Worm (Caenorhabditis elegans) whole organism, L1 larva: ENCODE results near the gene dyci-1.

Experiments
- C04F5.9 ChIP-seq: sonication (generic microtip); optimal IDR thresholded peaks from 2 replicates; lab custom pipeline; 2016; ENCODE audit warnings: missing genetic modification characterization, missing compliant biosample characterization
- C16A3.4 ChIP-seq: fragments of 150-350 bp; optimal IDR thresholded peaks from 2 replicates; lab custom pipeline; 2014; ENCODE audit warnings: missing biosample characterization, missing genetic modification characterization
- C34B4.2 ChIP-seq: sonication (generic microtip); optimal IDR thresholded peaks from 2 replicates; lab custom pipeline; 2017; ENCODE audit warnings: mild to moderate bottlenecking, missing genetic modification characterization, missing compliant biosample characterization
- F16B12.6 ChIP-seq: fragments of 150-350 bp; optimal IDR thresholded peaks from 2 replicates; lab custom pipeline; 2014; ENCODE audit warnings: missing biosample characterization, missing genetic modification characterization
- Y116A8C.19 ChIP-seq: sonication (generic microtip); optimal IDR thresholded peaks from 2 replicates; lab custom pipeline; 2016; ENCODE audit warnings: missing compliant biosample characterization, missing genetic modification characterization, borderline replicate concordance
- aly-2 ChIP-seq: fragments of 150-350 bp; optimal IDR thresholded peaks from 2 replicates; lab custom pipeline; 2014; ENCODE audit warnings: missing biosample characterization, missing genetic modification characterization
- ceh-63 ChIP-seq: fragments of 200-800 bp; sonication (Bioruptor generic); optimal IDR thresholded peaks from 2 replicates; lab custom pipeline; 2018; ENCODE audit warnings: mild to moderate bottlenecking, missing genetic modification characterization, missing compliant biosample characterization
- ceh-82 ChIP-seq, 3 experiments: fragments of 150-350 bp in 1 of 3; sonication (generic microtip) in 2 of 3; optimal IDR thresholded peaks; 2 replicates each; lab custom pipeline; 2014 to 2017; ENCODE audit warnings: missing biosample characterization in 3 of 3, missing genetic modification characterization in 3 of 3
- ceh-90 ChIP-seq: sonication (generic microtip); optimal IDR thresholded peaks from 2 replicates; lab custom pipeline; 2016; ENCODE audit warnings: missing genetic modification characterization, missing compliant biosample characterization
- ces-1 ChIP-seq: fragments of 150-350 bp; optimal IDR thresholded peaks from 2 replicates; lab custom pipeline; 2014; ENCODE audit warnings: missing biosample characterization, missing genetic modification reagents, missing genetic modification characterization
- dpl-1 ChIP-seq, 3 experiments: fragments of 150-350 bp in 2 of 3; sonication (generic microtip) in 1 of 3; optimal IDR thresholded peaks; 2 replicates each; lab custom pipeline; 2014 to 2017; ENCODE audit warnings: missing biosample characterization in 3 of 3, missing genetic modification characterization in 3 of 3, missing genetic modification reagents in 3 of 3
- efl-1 ChIP-seq, 4 experiments: fragments of 150-350 bp; optimal IDR thresholded peaks in 3 of 4; peaks in 1 of 4; 1 replicate in 1 of 4; 2 replicates in 3 of 4; lab custom pipeline; 2014; ENCODE audit warnings: missing biosample characterization in 2 of 4, missing genetic modification characterization in 2 of 4, missing genetic modification reagents in 2 of 4
- efl-3 ChIP-seq: fragments of 200-800 bp; sonication (Bioruptor generic); optimal IDR thresholded peaks from 2 replicates; lab custom pipeline; 2018; ENCODE audit warnings: mild to moderate bottlenecking, missing genetic modification characterization, missing compliant biosample characterization
- egl-13 ChIP-seq: sonication (generic microtip); optimal IDR thresholded peaks from 2 replicates; lab custom pipeline; 2016; ENCODE audit warnings: missing genotype, missing genetic modification reagents, missing genetic modification characterization, missing compliant biosample characterization
- egl-27 ChIP-seq, 2 experiments: fragments of 150-350 bp in 1 of 2; sonication (generic microtip); optimal IDR thresholded peaks; 3 replicates each; lab custom pipeline; 2017 to 2018; ENCODE audit warnings: missing biosample characterization in 2 of 2, missing genetic modification characterization in 2 of 2, missing genetic modification reagents in 2 of 2
- elt-2 ChIP-seq: sonication (generic microtip); optimal IDR thresholded peaks from 2 replicates; lab custom pipeline; 2016; ENCODE audit warnings: missing genetic modification characterization, mild to moderate bottlenecking, inconsistent platforms, missing compliant biosample characterization, missing genetic modification reagents
- fkh-10 ChIP-seq: sonication (generic microtip); optimal IDR thresholded peaks from 2 replicates; lab custom pipeline; 2017; ENCODE audit warnings: missing biosample characterization, missing genetic modification reagents, missing genetic modification characterization
- fos-1 ChIP-seq: fragments of 150-350 bp; optimal IDR thresholded peaks from 2 replicates; lab custom pipeline; 2014; ENCODE audit warnings: missing biosample characterization, missing genetic modification characterization
- grh-1 ChIP-seq: fragments of 200-800 bp; sonication (Bioruptor generic); IDR thresholded peaks from 2 replicates; pipeline ENCODE4 v1.3.6; 2022; ENCODE audit warnings: missing genetic modification reagents, missing genetic modification characterization, missing compliant biosample characterization
- hpl-2 ChIP-seq: fragments of 150-350 bp; optimal IDR thresholded peaks from 2 replicates; lab custom pipeline; 2014; ENCODE audit warnings: missing biosample characterization, missing genetic modification reagents, missing genetic modification characterization
- irx-1 ChIP-seq: sonication (generic microtip); optimal IDR thresholded peaks from 2 replicates; lab custom pipeline; 2016; ENCODE audit warnings: missing genetic modification characterization, missing compliant biosample characterization
- lin-13 ChIP-seq: fragments of 150-350 bp; optimal IDR thresholded peaks from 2 replicates; lab custom pipeline; 2014; ENCODE audit warnings: missing biosample characterization, missing genetic modification reagents, missing genetic modification characterization
- lin-14 ChIP-seq: fragments of 200-800 bp; sonication (Bioruptor generic); optimal IDR thresholded peaks from 2 replicates; lab custom pipeline; 2018; ENCODE audit warnings: mild to moderate bottlenecking, missing genetic modification characterization, moderate library complexity, missing compliant biosample characterization
- lsy-2 ChIP-seq, 2 experiments: fragments of 150-350 bp; optimal IDR thresholded peaks; 2 replicates each; lab custom pipeline; 2014; ENCODE audit warnings: missing biosample characterization in 2 of 2, missing genetic modification characterization in 2 of 2
- mef-2 ChIP-seq: fragments of 150-350 bp; optimal IDR thresholded peaks from 2 replicates; lab custom pipeline; 2014; ENCODE audit warnings: missing biosample characterization, missing genetic modification characterization
- nhr-12 ChIP-seq: sonication (generic microtip); optimal IDR thresholded peaks from 2 replicates; lab custom pipeline; 2017; ENCODE audit warnings: missing biosample characterization, missing genetic modification characterization
- nhr-19 ChIP-seq: fragments of 200-800 bp; sonication (Bioruptor generic); conservative IDR thresholded peaks from 2 replicates; pipeline ENCODE4 v1.3.6; 2022; ENCODE audit warnings: missing genetic modification characterization, missing compliant biosample characterization
- nhr-28 ChIP-seq: fragments of 150-350 bp; optimal IDR thresholded peaks from 2 replicates; lab custom pipeline; 2014; ENCODE audit warnings: missing biosample characterization, missing genetic modification characterization
- nhr-71 ChIP-seq: sonication (generic microtip); optimal IDR thresholded peaks from 2 replicates; lab custom pipeline; 2016; ENCODE audit warnings: mild to moderate bottlenecking, missing genetic modification characterization, moderate library complexity, missing compliant biosample characterization
- nhr-76 ChIP-seq: sonication (generic microtip); optimal IDR thresholded peaks from 2 replicates; lab custom pipeline; 2017; ENCODE audit warnings: missing biosample characterization, missing genetic modification characterization
- nhr-77 ChIP-seq: fragments of 150-350 bp; optimal IDR thresholded peaks from 2 replicates; lab custom pipeline; 2014; ENCODE audit warnings: missing biosample characterization, missing genetic modification characterization
- nhr-84 ChIP-seq: sonication (generic microtip); optimal IDR thresholded peaks from 2 replicates; lab custom pipeline; 2017; ENCODE audit warnings: missing biosample characterization, missing genetic modification characterization
- nhr-85 ChIP-seq: sonication (generic microtip); peaks from one replicate; lab custom pipeline; 2016; ENCODE audit warnings: missing genetic modification characterization, inconsistent platforms, missing compliant biosample characterization
- pag-3 ChIP-seq: sonication (generic microtip); optimal IDR thresholded peaks from 2 replicates; lab custom pipeline; 2017; ENCODE audit warnings: missing genetic modification characterization, mild to moderate bottlenecking, missing compliant biosample characterization, antibody characterized with exemption, borderline replicate concordance; ENCODE audit not compliant: insufficient read depth
- pax-3 ChIP-seq: fragments of 200-800 bp; sonication (Bioruptor generic); optimal IDR thresholded peaks from 2 replicates; lab custom pipeline; 2018; ENCODE audit warnings: mild to moderate bottlenecking, missing genetic modification characterization, moderate library complexity, missing compliant biosample characterization
- pqm-1 ChIP-seq: sonication (generic microtip); optimal IDR thresholded peaks from 3 replicates; lab custom pipeline; 2017; ENCODE audit warnings: missing biosample characterization, missing genetic modification characterization
- skn-1 ChIP-seq: fragments of 150-350 bp; optimal IDR thresholded peaks from 2 replicates; lab custom pipeline; 2014; ENCODE audit warnings: missing biosample characterization, missing genetic modification characterization
- snpc-4 ChIP-seq: fragments of 150-350 bp; optimal IDR thresholded peaks from 2 replicates; lab custom pipeline; 2014; ENCODE audit warnings: missing biosample characterization, missing genetic modification characterization
- sox-4 ChIP-seq: sonication (generic microtip); optimal IDR thresholded peaks from 2 replicates; lab custom pipeline; 2016; ENCODE audit warnings: missing genetic modification characterization, missing compliant biosample characterization
- sup-37 ChIP-seq: fragments of 200-800 bp; sonication (Bioruptor generic); optimal IDR thresholded peaks from 2 replicates; lab custom pipeline; 2018; ENCODE audit warnings: mild to moderate bottlenecking, missing genetic modification characterization, missing compliant biosample characterization
- tbx-2 ChIP-seq: sonication (generic microtip); optimal IDR thresholded peaks from 2 replicates; lab custom pipeline; 2016; ENCODE audit warnings: missing genetic modification characterization, missing compliant biosample characterization
- unc-98 ChIP-seq: fragments of 200-800 bp; sonication (Bioruptor generic); IDR thresholded peaks from 2 replicates; pipeline ENCODE4 v1.3.6; 2022; ENCODE audit warnings: missing genetic modification characterization, missing compliant biosample characterization
- vab-15 ChIP-seq: sonication (generic microtip); optimal IDR thresholded peaks from 2 replicates; lab custom pipeline; 2017; ENCODE audit warnings: missing genotype, mild to moderate bottlenecking, missing genetic modification characterization, missing compliant biosample characterization
- ztf-11 ChIP-seq, 2 experiments: sonication (generic microtip); optimal IDR thresholded peaks; 2 replicates each; lab custom pipeline; 2016 to 2017; ENCODE audit warnings: missing genetic modification characterization in 2 of 2, missing biosample characterization in 1 of 2, missing compliant biosample characterization in 1 of 2

Gene dyci-1

ce11 chrIV:6818369-6818768 is 33.3 kb upstream of the dyci-1 start, which contains the start of gene C17H12.8:
Gene C17H12.8, plus strand, starts transcription at chrIV:6818703.
- TF ChIP-seq efl-1 (optimal IDR thresholded peaks at IDR 0.05; lab: Kevin White, UChicago) (no peak), efl-1 (GFP tag; optimal IDR thresholded peaks at IDR 0.05 in 1 of 2; lab: Kevin White, UChicago) (peak in 1 of 2 experiments; percentile 61), aly-2 (no peak), nhr-85 (peak; percentile 44), elt-2 (peak; percentile 72)

ce11 chrIV:6817554-6817953 is 32.5 kb upstream of the dyci-1 start, which contains the start of gene C17H12.5:
Gene C17H12.5, minus strand, starts transcription at chrIV:6817654.
- TF ChIP-seq egl-13 (tag; lab: Kevin White, UChicago) (no peak), grh-1 (GFP tag; lab: Robert Waterston, UW) (no peak), nhr-28 (tag; lab: Kevin White, UChicago) (no peak), C34B4.2 (tag; lab: Kevin White, UChicago) (no peak), irx-1 (tag; lab: Kevin White, UChicago) (no peak), nhr-12 (no peak)

DNA sequence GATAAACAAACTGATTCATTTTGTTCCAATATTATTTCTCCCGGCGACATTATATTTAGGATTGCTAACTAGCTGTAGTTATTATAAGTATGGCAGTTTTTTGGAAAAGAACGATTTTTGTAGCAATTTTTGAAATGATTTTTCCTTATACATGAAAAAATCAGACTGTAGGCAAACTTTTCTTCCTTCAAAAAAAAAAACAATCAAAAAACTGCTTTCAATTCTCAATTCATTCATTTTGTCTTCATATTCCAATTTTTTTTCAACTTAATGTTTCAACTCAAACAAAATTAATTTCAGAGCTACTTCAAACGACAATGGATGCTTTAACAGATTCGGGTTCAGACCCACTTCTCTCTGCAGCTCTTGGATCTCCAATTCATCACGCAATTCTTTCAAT is 26.7 kb upstream of the dyci-1 start, which contains the start of gene ceh-48:
Gene ceh-48, plus strand, starts transcription at position 301 of the 400 bp plus-strand sequence.
- no peak for TF ChIP-seq C16A3.4 (tag; lab: Kevin White, UChicago)
- TF ChIP-seq tbx-2 (tag; lab: Kevin White, UChicago) = no peak
- TF ChIP-seq efl-1 (optimal IDR thresholded peaks at IDR 0.05; lab: Kevin White, UChicago) = no peak
- TF ChIP-seq efl-1 (GFP tag; optimal IDR thresholded peaks at IDR 0.05 in 1 of 2; lab: Kevin White, UChicago) = no peak
- no peak for TF ChIP-seq nhr-76 (tag; lab: Kevin White, UChicago)
- no peak for TF ChIP-seq pag-3 (tag; lab: Kevin White, UChicago)
- TF ChIP-seq F16B12.6 (tag; lab: Kevin White, UChicago) = no peak
- TF ChIP-seq nhr-19 (GFP tag; lab: Robert Waterston, UW) = no peak
- TF ChIP-seq unc-98 (GFP tag; lab: Robert Waterston, UW) = no peak
- no peak for TF ChIP-seq ceh-82 (tag; optimal IDR thresholded peaks at IDR 0.05; lab: Kevin White, UChicago)
- no peak for TF ChIP-seq nhr-85
- no peak for TF ChIP-seq lsy-2 (tag; optimal IDR thresholded peaks at IDR 0.05; lab: Kevin White, UChicago)
- no peak for TF ChIP-seq nhr-84
- no peak for TF ChIP-seq C04F5.9
- TF ChIP-seq egl-27 (tag; optimal IDR thresholded peaks at IDR 0.05; lab: Kevin White, UChicago) = no peak

ce11 chrIV:6809756-6810155 is 24.7 kb upstream of the dyci-1 start:
- TF ChIP-seq aly-2 (no peak), nhr-71 (tag; lab: Kevin White, UChicago) (peak; percentile 72), lin-14 (GFP tag; lab: Kevin White, UChicago) (peak; percentile 94), lsy-2 (tag; optimal IDR thresholded peaks at IDR 0.05; lab: Kevin White, UChicago) (peak in 1 of 2 experiments; percentile 58), ceh-63 (GFP tag; lab: Kevin White, UChicago) (no peak), mef-2 (tag; lab: Kevin White, UChicago) (no peak), pag-3 (tag; lab: Kevin White, UChicago) (no peak), vab-15 (tag; lab: Kevin White, UChicago) (no peak), snpc-4 (tag; lab: Kevin White, UChicago) (no peak), ceh-90 (tag; lab: Kevin White, UChicago) (no peak), lin-13 (GFP tag; lab: Kevin White, UChicago) (no peak), ceh-82 (tag; optimal IDR thresholded peaks at IDR 0.05; lab: Kevin White, UChicago) (peak; percentile 48 to 71 (median 49)), ztf-11 (tag; optimal IDR thresholded peaks at IDR 0.05; lab: Kevin White, UChicago) (no peak), fkh-10 (GFP tag; lab: Kevin White, UChicago) (peak; percentile 84), skn-1 (tag; lab: Kevin White, UChicago) (no peak), nhr-77 (tag; lab: Kevin White, UChicago) (no peak), C04F5.9 (no peak), fos-1 (tag; lab: Kevin White, UChicago) (no peak), pax-3 (tag; lab: Kevin White, UChicago) (no peak), Y116A8C.19 (no peak), unc-98 (GFP tag; lab: Robert Waterston, UW) (no peak), sox-4 (tag; lab: Kevin White, UChicago) (no peak), nhr-85 (no peak), egl-13 (tag; lab: Kevin White, UChicago) (peak; percentile 50), nhr-12 (no peak), efl-3 (GFP tag; lab: Kevin White, UChicago) (no peak), nhr-76 (tag; lab: Kevin White, UChicago) (no peak), nhr-84 (no peak), ces-1 (GFP tag; lab: Kevin White, UChicago) (no peak), irx-1 (tag; lab: Kevin White, UChicago) (no peak), pqm-1 (tag; lab: Kevin White, UChicago) (no peak), dpl-1 (GFP tag; optimal IDR thresholded peaks at IDR 0.05; lab: Kevin White, UChicago) (no peak), hpl-2 (GFP tag; lab: Kevin White, UChicago) (no peak), sup-37 (no peak)
